Worm (Caenorhabditis elegans) whole organism, late embryonic: ENCODE results near the gene txt-1.

Experiments used
- ceh-14 ChIP-seq: sonication (generic microtip); optimal IDR thresholded peaks from 2 replicates; lab custom pipeline; 2016; ENCODE audit warnings: missing genotype, missing genetic modification characterization, missing compliant biosample characterization
- ceh-6 ChIP-seq: fragments of 200-800 bp; sonication (Bioruptor generic); optimal IDR thresholded peaks from 2 replicates; lab custom pipeline; 2018; ENCODE audit warnings: mild to moderate bottlenecking, missing genetic modification characterization, missing compliant biosample characterization
- dmd-4 ChIP-seq: sonication (generic microtip); optimal IDR thresholded peaks from 2 replicates; lab custom pipeline; 2016; ENCODE audit warnings: borderline replicate concordance, missing genetic modification characterization, missing compliant biosample characterization
- elt-4 ChIP-seq: sonication (generic microtip); optimal IDR thresholded peaks from 2 replicates; lab custom pipeline; 2016; ENCODE audit warnings: missing genetic modification characterization, missing compliant biosample characterization
- lin-11 ChIP-seq: fragments of 200-800 bp; sonication (Bioruptor generic); optimal IDR thresholded peaks from 2 replicates; lab custom pipeline; 2018; ENCODE audit warnings: mild to moderate bottlenecking, missing genetic modification characterization, missing compliant biosample characterization
- npax-4 ChIP-seq: sonication (generic microtip); optimal IDR thresholded peaks from 2 replicates; lab custom pipeline; 2016; ENCODE audit warnings: missing genetic modification characterization, missing compliant biosample characterization
- pros-1 ChIP-seq: fragments of 150-350 bp; optimal IDR thresholded peaks from 2 replicates; lab custom pipeline; 2014; ENCODE audit warnings: missing biosample characterization, missing genetic modification reagents, missing genetic modification characterization
- tbx-2 ChIP-seq: sonication (generic microtip); optimal IDR thresholded peaks from 2 replicates; lab custom pipeline; 2016; ENCODE audit warnings: missing genetic modification characterization, missing compliant biosample characterization

- TF ChIP-seq ceh-14 = no peak
- TF ChIP-seq tbx-2 (tag; lab: Kevin White, UChicago) = no peak
- TF ChIP-seq dmd-4 = no peak
- no peak for TF ChIP-seq lin-11 (tag; lab: Kevin White, UChicago)
- TF ChIP-seq ceh-6 (GFP tag; lab: Kevin White, UChicago) = no peak
- TF ChIP-seq npax-4 (tag; lab: Kevin White, UChicago) = no peak
- no peak for TF ChIP-seq elt-4 (tag; lab: Kevin White, UChicago)
- TF ChIP-seq pros-1 (tag; lab: Kevin White, UChicago) = no peak
Observed at ce11 chrII:105889-106288, at the start of gene txt-1.
